Fruit fly (Drosophila melanogaster): Measurements from ENCODE around the gene ppk10.
A peak's percentile ranks its signal among the peaks of the same experiment; 100 is the strongest.

Gene ppk10

DNA sequence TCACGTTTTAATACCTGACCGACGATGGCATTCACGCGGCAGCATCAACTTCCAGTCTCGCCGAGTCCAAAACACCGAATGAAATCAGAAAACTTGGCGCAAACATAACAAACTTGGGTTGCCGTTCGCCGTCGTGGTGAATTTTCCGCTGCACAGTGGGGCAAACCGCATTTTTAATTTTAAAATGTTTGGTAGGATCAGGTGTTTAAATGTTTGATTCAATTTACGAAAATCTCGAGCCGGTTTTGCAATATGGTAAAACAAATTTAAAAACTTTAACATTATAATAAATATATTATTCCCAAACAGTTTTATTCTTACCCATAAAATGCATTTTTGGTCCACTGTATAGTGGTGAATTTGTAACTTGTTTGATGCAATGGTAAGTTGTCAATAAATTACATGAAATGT, 22.1 kb upstream of the ppk10 start, which contains the start of gene RluA-1 (continued):
- TF ChIP-seq E2f1 (GFP tag; IDR thresholded peaks at IDR 0.05) (peak; percentile 100), Xrp1 (GFP tag; IDR thresholded peaks at IDR 0.05) (peak; percentile 100), CG33557 (GFP tag; optimal IDR thresholded peaks at IDR 0.05) (peak; percentile 99), CG34376 (GFP tag; optimal IDR thresholded peaks at IDR 0.05) (peak; percentile 97), CG4854 (GFP tag; optimal IDR thresholded peaks at IDR 0.05) (peak; percentile 97), CG10366 (GFP tag; IDR thresholded peaks at IDR 0.05) (peak; percentile 99), CG11456 (GFP tag; IDR thresholded peaks at IDR 0.05) (peak; percentile 99), Antp (GFP tag; optimal IDR thresholded peaks at IDR 0.05) (peak; percentile 88), odd (GFP tag; optimal IDR thresholded peaks at IDR 0.05) (peak; percentile 99), CG14710 (tag; optimal IDR thresholded peaks at IDR 0.05) (peak; percentile 99), CG3065 (GFP tag; optimal IDR thresholded peaks at IDR 0.05) (peak; percentile 99), amos (GFP tag; IDR thresholded peaks at IDR 0.05; ENCODE audit: partially characterized antibody) (peak; percentile 50), zfh1 (GFP tag; IDR thresholded peaks at IDR 0.05) (peak; percentile 100), Mes4 (GFP tag; optimal IDR thresholded peaks at IDR 0.05) (peak; percentile 91), ATbp (GFP tag; optimal IDR thresholded peaks at IDR 0.05) (peak; percentile 100), gem (tag; optimal IDR thresholded peaks at IDR 0.05) (peak; percentile 100), CG13424 (tag; optimal IDR thresholded peaks at IDR 0.05) (peak; percentile 100), Nf-YB (GFP tag; optimal IDR thresholded peaks at IDR 0.05) (peak; percentile 91), CG13123 (GFP tag; optimal IDR thresholded peaks at IDR 0.05) (peak; percentile 98), NFAT (GFP tag; IDR thresholded peaks at IDR 0.05) (peak; percentile 99; the same call in 1 of the 2 replicates), jing (GFP tag; optimal IDR thresholded peaks at IDR 0.05) (peak; percentile 98), C15 (GFP tag; IDR thresholded peaks at IDR 0.05) (peak; percentile 96), tin (GFP tag; optimal IDR thresholded peaks at IDR 0.05) (peak; percentile 99), bowl (GFP tag; IDR thresholded peaks at IDR 0.05) (peak; percentile 99), nerfin-1 (tag; optimal IDR thresholded peaks at IDR 0.05) (peak; percentile 99), gcm2 (GFP tag; optimal IDR thresholded peaks at IDR 0.05) (peak; percentile 98), CG32767 (GFP tag; IDR thresholded peaks at IDR 0.05) (peak; percentile 99), Jarid2 (GFP tag; optimal IDR thresholded peaks at IDR 0.05) (peak; percentile 94), CG17186 (GFP tag; optimal IDR thresholded peaks at IDR 0.05) (peak; percentile 94), Opbp (GFP tag; IDR thresholded peaks at IDR 0.05; ENCODE audit: partially characterized antibody) (peak; percentile 70), ara (GFP tag; IDR thresholded peaks at IDR 0.05) (peak; percentile 100), her (GFP tag; optimal IDR thresholded peaks at IDR 0.05) (peak; percentile 83), CG10462 (GFP tag; optimal IDR thresholded peaks at IDR 0.05) (peak; percentile 99), croc (GFP tag; conservative IDR thresholded peaks at IDR 0.05) (peak; percentile 99), CG11504 (tag; optimal IDR thresholded peaks at IDR 0.05) (peak; percentile 96), CG33213 (GFP tag; optimal IDR thresholded peaks at IDR 0.05) (peak; percentile 96)

- TF ChIP-seq sens (GFP tag): peak; percentile 51
- TF ChIP-seq Sox100B (GFP tag; optimal IDR thresholded peaks at IDR 0.05): peak; percentile 25
- TF ChIP-seq gem (tag; optimal IDR thresholded peaks at IDR 0.05): peak; percentile 8
- no peak for TF ChIP-seq CG12299 (tag; optimal IDR thresholded peaks at IDR 0.05)
- TF ChIP-seq CG2678 (tag; optimal IDR thresholded peaks at IDR 0.05): peak; percentile 37
- peak; percentile 23 for TF ChIP-seq unpg (GFP tag; optimal IDR thresholded peaks at IDR 0.05)
- TF ChIP-seq CG14014 (GFP tag; IDR thresholded peaks at IDR 0.05): peak; percentile 11; the same call in 1 of the 2 replicates
- no peak for TF ChIP-seq CG8290 (GFP tag; optimal IDR thresholded peaks at IDR 0.05)
- peak in 1 of 2 experiments; percentile 3 for TF ChIP-seq CG8290 (tag; optimal IDR thresholded peaks at IDR 0.05)
- TF ChIP-seq Hmr (GFP tag; optimal IDR thresholded peaks at IDR 0.05): peak; percentile 26
- no peak for TF ChIP-seq CTCF (GFP tag; optimal IDR thresholded peaks at IDR 0.05)
- TF ChIP-seq CG13424 (tag; optimal IDR thresholded peaks at IDR 0.05): peak; percentile 10
- no peak for TF ChIP-seq NK7.1 (GFP tag; optimal IDR thresholded peaks at IDR 0.05)
- TF ChIP-seq Pdp1 (GFP tag; optimal IDR thresholded peaks at IDR 0.05): peak in 1 of 2 experiments; percentile 14
- TF ChIP-seq CG6683 (GFP tag; optimal IDR thresholded peaks at IDR 0.05): no peak
- peak; percentile 41 for TF ChIP-seq CG13296 (GFP tag; optimal IDR thresholded peaks at IDR 0.05)
- TF ChIP-seq fd3F (GFP tag; optimal IDR thresholded peaks at IDR 0.05): peak; percentile 13
- peak; percentile 19; the same call in 1 of the 2 replicates for TF ChIP-seq Rfx (GFP tag; IDR thresholded peaks at IDR 0.05)
- peak; percentile 11 for TF ChIP-seq CG15269 (tag; optimal IDR thresholded peaks at IDR 0.05)
Observed at dm6 chr2L:10472257-10472656, 20.1 kb upstream of the ppk10 start.

All from whole organism, embryonic.